Worm (Caenorhabditis elegans): ENCODE data around the gene T01H10.11.

ce11 chrX:12086297-12086696, 37.0 kb upstream of the T01H10.11 start:
- TF ChIP-seq ztf-11 (tag; optimal IDR thresholded peaks at IDR 0.05) (no peak), blmp-1 (tag; optimal IDR thresholded peaks at IDR 0.05) (no peak), mep-1 (tag; optimal IDR thresholded peaks at IDR 0.05) (no peak), pha-4 (tag; optimal IDR thresholded peaks at IDR 0.05) (no peak)

Data from whole organism, mixed stage, embryonic.